Fruit fly (Drosophila melanogaster) whole organism, adult: ENCODE measurements around the gene CG3149.

Experiments used
- CG11617 ChIP-seq: fragments of 200-800 bp; sonication (Bioruptor generic); optimal IDR thresholded peaks from 2 replicates; lab custom pipeline; 2017; ENCODE audit warnings: mild to moderate bottlenecking, missing biosample characterization, missing genetic modification reagents, missing genetic modification characterization
- CG12768 ChIP-seq: fragments of 200-800 bp; sonication (Bioruptor generic); optimal IDR thresholded peaks from 2 replicates; lab custom pipeline; 2017; ENCODE audit warnings: missing biosample characterization, missing genetic modification characterization, mild to moderate bottlenecking, moderate library complexity, missing genetic modification reagents
- CG14711 ChIP-seq: fragments of 200-800 bp; sonication (Bioruptor generic); optimal IDR thresholded peaks from 2 replicates; lab custom pipeline; 2018; ENCODE audit warnings: missing biosample characterization, mild to moderate bottlenecking, missing genetic modification characterization, moderate library complexity
- CG1620 ChIP-seq: fragments of 200-800 bp; sonication (Bioruptor generic); optimal IDR thresholded peaks from 2 replicates; lab custom pipeline; 2016; ENCODE audit warnings: missing biosample characterization, missing genetic modification characterization
- CG33017 ChIP-seq: fragments of 200-800 bp; sonication (Bioruptor generic); optimal IDR thresholded peaks from 2 replicates; lab custom pipeline; 2018; ENCODE audit warnings: missing biosample characterization, mild to moderate bottlenecking, missing genetic modification characterization, moderate library complexity
- CG5204 ChIP-seq: fragments of 200-800 bp; sonication (Bioruptor generic); optimal IDR thresholded peaks from 2 replicates; lab custom pipeline; 2016; ENCODE audit warnings: missing biosample characterization, missing genetic modification characterization
- CG7045 ChIP-seq: fragments of 200-800 bp; sonication (Bioruptor generic); optimal IDR thresholded peaks from 2 replicates; lab custom pipeline; 2017; ENCODE audit warnings: missing biosample characterization, mild to moderate bottlenecking, missing genetic modification characterization
- CG7101 ChIP-seq: fragments of 200-800 bp; sonication (Bioruptor generic); optimal IDR thresholded peaks from 2 replicates; lab custom pipeline; 2018; ENCODE audit warnings: missing biosample characterization, mild to moderate bottlenecking, missing genetic modification characterization, moderate library complexity
- Clk ChIP-seq: fragments of 200-800 bp; sonication (Bioruptor generic); optimal IDR thresholded peaks from 2 replicates; lab custom pipeline; 2017; ENCODE audit warnings: missing biosample characterization, missing genetic modification characterization
- Crg-1 ChIP-seq: fragments of 200-800 bp; sonication (Bioruptor generic); optimal IDR thresholded peaks from 2 replicates; lab custom pipeline; 2016; ENCODE audit warnings: missing biosample characterization, missing genetic modification characterization
- Hr96 ChIP-seq: fragments of 200-800 bp; sonication (Bioruptor generic); optimal IDR thresholded peaks from 2 replicates; lab custom pipeline; 2016; ENCODE audit warnings: missing biosample characterization, missing genetic modification characterization
- Mnt ChIP-seq: fragments of 200-800 bp; sonication (Bioruptor generic); optimal IDR thresholded peaks from 2 replicates; lab custom pipeline; 2016; ENCODE audit warnings: missing biosample characterization, mild to moderate bottlenecking, missing genetic modification characterization
- bab1 ChIP-seq: fragments of 200-800 bp; sonication (Bioruptor generic); optimal IDR thresholded peaks from 3 replicates; lab custom pipeline; 2019; ENCODE audit warnings: missing biosample characterization, mild to moderate bottlenecking, missing genetic modification characterization, moderate library complexity
- cic ChIP-seq: fragments of 200-800 bp; sonication (Bioruptor generic); optimal IDR thresholded peaks from 2 replicates; lab custom pipeline; 2017; ENCODE audit warnings: missing biosample characterization, mild to moderate bottlenecking, missing genetic modification characterization, moderate library complexity
- cnc ChIP-seq, 2 experiments: fragments of >200 bp; optimal IDR thresholded peaks; 2 replicates each; lab custom pipeline; 2017
- kay ChIP-seq: fragments of 200-800 bp; sonication (Bioruptor generic); peaks from one replicate; lab custom pipeline; 2016; ENCODE audit warnings: missing biosample characterization, missing genetic modification characterization, borderline replicate concordance
- ovo ChIP-seq: fragments of 200-800 bp; sonication (Bioruptor generic); optimal IDR thresholded peaks from 2 replicates; lab custom pipeline; 2016; ENCODE audit warnings: missing biosample characterization, missing genetic modification characterization
- pad ChIP-seq: fragments of 200-800 bp; sonication (Bioruptor generic); optimal IDR thresholded peaks from 3 replicates; lab custom pipeline; 2017; ENCODE audit warnings: missing biosample characterization, missing genetic modification characterization, mild to moderate bottlenecking, moderate library complexity, missing genetic modification reagents
- tj ChIP-seq: fragments of 200-800 bp; sonication (Bioruptor generic); optimal IDR thresholded peaks from 3 replicates; lab custom pipeline; 2017; ENCODE audit warnings: missing biosample characterization, mild to moderate bottlenecking, missing genetic modification characterization, moderate library complexity
- toe ChIP-seq: fragments of 200-800 bp; sonication (Bioruptor generic); optimal IDR thresholded peaks from 2 replicates; lab custom pipeline; 2016; ENCODE audit warnings: missing biosample characterization, missing genetic modification characterization

Gene CG3149

dm6 chrX:5698087-5698727 lies 3.2 kb upstream of the CG3149 start, which contains the start of gene AdamTS-B:
Gene AdamTS-B (plus strand): TSS chrX:5698557.
- TF ChIP-seq toe (GFP tag; lab: Kevin White, UChicago): no peak
- peak; percentile 26 for TF ChIP-seq CG14711 (tag; lab: Kevin White, UChicago)
- peak; percentile 6 for TF ChIP-seq Hr96
- peak; percentile 18 for TF ChIP-seq CG33017
- peak; percentile 50 for TF ChIP-seq CG11617 (GFP tag; lab: Kevin White, UChicago)
- peak; percentile 39 for TF ChIP-seq CG7101 (tag; lab: Kevin White, UChicago)
- TF ChIP-seq CG1620: peak; percentile 19
- no peak for TF ChIP-seq cnc (optimal IDR thresholded peaks at IDR 0.05; lab: Kevin White, UChicago)
- peak; percentile 18 for TF ChIP-seq CG7045 (GFP tag; lab: Kevin White, UChicago)
- TF ChIP-seq tj (GFP tag; lab: Kevin White, UChicago): peak; percentile 7

- TF ChIP-seq ovo (GFP tag; lab: Kevin White, UChicago): no peak
- TF ChIP-seq cic (GFP tag; lab: Kevin White, UChicago): peak; percentile 29
- no peak for TF ChIP-seq kay
- TF ChIP-seq CG12768 (GFP tag; lab: Kevin White, UChicago): peak; percentile 59
- TF ChIP-seq CG33017: peak; percentile 58
- peak; percentile 15 for TF ChIP-seq pad (GFP tag; lab: Kevin White, UChicago)
- peak; percentile 69 for TF ChIP-seq CG5204 (GFP tag; lab: Kevin White, UChicago)
- TF ChIP-seq Crg-1 (GFP tag; lab: Kevin White, UChicago): peak; percentile 56
- TF ChIP-seq cnc (optimal IDR thresholded peaks at IDR 0.05; lab: Kevin White, UChicago): no peak
- TF ChIP-seq CG7101 (tag; lab: Kevin White, UChicago): peak; percentile 70
- TF ChIP-seq CG7045 (GFP tag; lab: Kevin White, UChicago): peak; percentile 55
- peak; percentile 59 for TF ChIP-seq CG11617 (GFP tag; lab: Kevin White, UChicago)
- peak; percentile 74 for TF ChIP-seq toe (GFP tag; lab: Kevin White, UChicago)
- TF ChIP-seq Clk (GFP tag; lab: Kevin White, UChicago): peak; percentile 36
- peak; percentile 48 for TF ChIP-seq CG1620
- TF ChIP-seq bab1: no peak
- peak; percentile 64 for TF ChIP-seq CG14711 (tag; lab: Kevin White, UChicago)
- TF ChIP-seq Hr96: peak; percentile 81
- peak; percentile 51 for TF ChIP-seq tj (GFP tag; lab: Kevin White, UChicago)
- peak; percentile 26 for TF ChIP-seq Mnt (GFP tag; lab: Kevin White, UChicago)
Measured at dm6 chrX:5696436-5697022, 1.5 kb upstream of the CG3149 start.

- TF ChIP-seq Clk (GFP tag; lab: Kevin White, UChicago) (no peak), kay (no peak), CG7045 (GFP tag; lab: Kevin White, UChicago) (no peak)
Measured at dm6 chrX:5695958-5696357, 953 bp upstream of the CG3149 start.

- TF ChIP-seq bab1 (peak; percentile 22), cnc (optimal IDR thresholded peaks at IDR 0.05; lab: Kevin White, UChicago) (no peak), Clk (GFP tag; lab: Kevin White, UChicago) (no peak), Mnt (GFP tag; lab: Kevin White, UChicago) (peak; percentile 13), cic (GFP tag; lab: Kevin White, UChicago) (no peak)
Measured at dm6 chrX:5690651-5691379, 4.2 kb downstream of the CG3149 start.

dm6 chrX:5690216-5690523 lies 4.8 kb downstream of the CG3149 start:
- TF ChIP-seq kay: no peak
- no peak for TF ChIP-seq CG1620
- TF ChIP-seq ovo (GFP tag; lab: Kevin White, UChicago): no peak

- TF ChIP-seq CG14711 (tag; lab: Kevin White, UChicago): peak; percentile 54
- peak; percentile 42 for TF ChIP-seq CG7101 (tag; lab: Kevin White, UChicago)
- TF ChIP-seq CG11617 (GFP tag; lab: Kevin White, UChicago): peak; percentile 37
- TF ChIP-seq CG1620: peak; percentile 42
- peak; percentile 25 for TF ChIP-seq bab1
- peak; percentile 29 for TF ChIP-seq pad (GFP tag; lab: Kevin White, UChicago)
- TF ChIP-seq Hr96: no peak
- TF ChIP-seq toe (GFP tag; lab: Kevin White, UChicago): peak; percentile 62
- TF ChIP-seq tj (GFP tag; lab: Kevin White, UChicago): no peak
- TF ChIP-seq kay: no peak
- TF ChIP-seq Crg-1 (GFP tag; lab: Kevin White, UChicago): peak; percentile 9
- TF ChIP-seq ovo (GFP tag; lab: Kevin White, UChicago): no peak
Measured at dm6 chrX:5689417-5690215, 5.4 kb downstream of the CG3149 start, which contains the start of the genes PGAP1 and cv. Gene PGAP1 (minus strand): TSS chrX:5689473. Gene cv (plus strand): TSS chrX:5690002.
